Fruit fly (Drosophila melanogaster): ENCODE results near the gene DIP-beta.
A peak's percentile ranks its signal among the peaks of the same experiment; 100 is the strongest.

The DIP-beta gene

dm6 chrX:21387695-21388094 lies 69.8 kb downstream of the DIP-beta start, which contains the start of gene Ddx56 (continued):
- TF ChIP-seq CG16813 (GFP tag; IDR thresholded peaks at IDR 0.05; ENCODE audit: partially characterized antibody) = peak; percentile 50; the same call in 2 of the 3 replicates
- no peak for TF ChIP-seq CG8924 (tag; optimal IDR thresholded peaks at IDR 0.05)
- TF ChIP-seq Opbp (GFP tag; IDR thresholded peaks at IDR 0.05; ENCODE audit: partially characterized antibody) = peak; percentile 59; the same call in 2 of the 3 replicates
- peak; percentile 68 for TF ChIP-seq Dll (GFP tag; IDR thresholded peaks at IDR 0.05; ENCODE audit: partially characterized antibody)
- peak; percentile 43; the same call in 1 of the 3 replicates for TF ChIP-seq zen2 (GFP tag; IDR thresholded peaks at IDR 0.05; ENCODE audit: partially characterized antibody)
- no peak for TF ChIP-seq CG15479 (GFP tag; optimal IDR thresholded peaks at IDR 0.05)
- TF ChIP-seq CG17912 (GFP tag; optimal IDR thresholded peaks at IDR 0.05) = no peak
- no peak for TF ChIP-seq pfk (GFP tag; optimal IDR thresholded peaks at IDR 0.05)
- peak; percentile 63 for TF ChIP-seq unc-4 (GFP tag; IDR thresholded peaks at IDR 0.05; ENCODE audit: partially characterized antibody)
- TF ChIP-seq Scr (GFP tag; IDR thresholded peaks at IDR 0.05; ENCODE audit: partially characterized antibody) = peak; percentile 71
- TF ChIP-seq CG2129 (GFP tag; IDR thresholded peaks at IDR 0.05; ENCODE audit: partially characterized antibody) = peak; percentile 23
- TF ChIP-seq jigr1 (GFP tag; IDR thresholded peaks at IDR 0.05) = no peak
- TF ChIP-seq Neu2 (GFP tag; optimal IDR thresholded peaks at IDR 0.05; ENCODE audit: borderline replicate concordance) = no peak
- no peak for TF ChIP-seq CG18476 (GFP tag; optimal IDR thresholded peaks at IDR 0.05)
- no peak for TF ChIP-seq Kr (GFP tag; optimal IDR thresholded peaks at IDR 0.05)
- peak; percentile 55; the same call in 2 of the 3 replicates for TF ChIP-seq CG34224 (GFP tag; IDR thresholded peaks at IDR 0.05; ENCODE audit: partially characterized antibody)
- 0 out of 2 replicates have a peak, but pooled peaks have one; percentile 16 for TF ChIP-seq tna (GFP tag; IDR thresholded peaks at IDR 0.05; ENCODE audit: partially characterized antibody)
- no peak for TF ChIP-seq Rx (GFP tag; IDR thresholded peaks at IDR 0.05)
- no peak for TF ChIP-seq CG9797 (GFP tag; optimal IDR thresholded peaks at IDR 0.05)
- peak; percentile 33 for TF ChIP-seq YL-1 (GFP tag; optimal IDR thresholded peaks at IDR 0.05)
- no peak for TF ChIP-seq cato (GFP tag; optimal IDR thresholded peaks at IDR 0.05; ENCODE audit: borderline replicate concordance)
- no peak for TF ChIP-seq CG32767 (GFP tag; IDR thresholded peaks at IDR 0.05)
- no peak for TF ChIP-seq slou (GFP tag; optimal IDR thresholded peaks at IDR 0.05)
- TF ChIP-seq chn (GFP tag; optimal IDR thresholded peaks at IDR 0.05) = no peak
- peak; percentile 71 for TF ChIP-seq CG13287 (GFP tag; IDR thresholded peaks at IDR 0.05; ENCODE audit: partially characterized antibody)
- peak; percentile 43; the same call in 2 of the 3 replicates for TF ChIP-seq knrl (GFP tag; IDR thresholded peaks at IDR 0.05; ENCODE audit: partially characterized antibody)
- peak; percentile 62; the same call in 2 of the 3 replicates for TF ChIP-seq HLH4C (GFP tag; IDR thresholded peaks at IDR 0.05; ENCODE audit: partially characterized antibody)
- no peak for TF ChIP-seq CG1647 (GFP tag; optimal IDR thresholded peaks at IDR 0.05)
- TF ChIP-seq CG14965 (GFP tag; optimal IDR thresholded peaks at IDR 0.05; ENCODE audit: borderline replicate concordance) = no peak
- peak; percentile 47; the same call in 2 of the 3 replicates for TF ChIP-seq Doc3 (GFP tag; IDR thresholded peaks at IDR 0.05; ENCODE audit: partially characterized antibody)
- TF ChIP-seq nmo (GFP tag; optimal IDR thresholded peaks at IDR 0.05) = no peak
- no peak for TF ChIP-seq CG4854 (GFP tag; optimal IDR thresholded peaks at IDR 0.05)
- TF ChIP-seq sr (GFP tag; IDR thresholded peaks at IDR 0.05) = no peak
- TF ChIP-seq ewg (GFP tag; optimal IDR thresholded peaks at IDR 0.05) = peak; percentile 66
- no peak for TF ChIP-seq Hr39 (optimal IDR thresholded peaks at IDR 0.05)
- no peak for TF ChIP-seq Deaf1 (tag; optimal IDR thresholded peaks at IDR 0.05)
- peak; percentile 9 for TF ChIP-seq CG2116 (GFP tag; optimal IDR thresholded peaks at IDR 0.05)
- peak; percentile 8 for TF ChIP-seq pzg (GFP tag; optimal IDR thresholded peaks at IDR 0.05)
- TF ChIP-seq Eip74EF (GFP tag; optimal IDR thresholded peaks at IDR 0.05) = no peak
- no peak for TF ChIP-seq Pdp1 (GFP tag; optimal IDR thresholded peaks at IDR 0.05)
- no peak for TF ChIP-seq CG2875 (GFP tag; optimal IDR thresholded peaks at IDR 0.05)
- peak; percentile 29 for TF ChIP-seq CG3995 (GFP tag; optimal IDR thresholded peaks at IDR 0.05)
- peak; percentile 85 for TF ChIP-seq MESR4 (GFP tag; optimal IDR thresholded peaks at IDR 0.05)
- no peak for TF ChIP-seq Dek (tag; optimal IDR thresholded peaks at IDR 0.05)
- peak; percentile 46; the same call in 1 of the 2 replicates for TF ChIP-seq MBD-R2 (GFP tag; IDR thresholded peaks at IDR 0.05)
- TF ChIP-seq CG4730 (GFP tag; IDR thresholded peaks at IDR 0.05) = no peak
- peak; percentile 47 for TF ChIP-seq hbn (GFP tag; IDR thresholded peaks at IDR 0.05; ENCODE audit: partially characterized antibody)

All from whole organism, embryonic.